Worm (Caenorhabditis elegans): ENCODE results near the gene sec-20.

The sec-20 gene

ce11 chrIII:164775-165174, 27.1 kb upstream of the sec-20 start, which contains the start of gene F40G9.8:
F40G9.8 (minus strand) TSS chrIII:164875.
- no peak for TF ChIP-seq F16B12.6 (tag; optimal IDR thresholded peaks at IDR 0.05)
- TF ChIP-seq snu-23 (GFP tag; optimal IDR thresholded peaks at IDR 0.05), result no peak
- no peak for TF ChIP-seq unc-86 (tag; optimal IDR thresholded peaks at IDR 0.05)
- no peak for TF ChIP-seq ztf-4 (tag; optimal IDR thresholded peaks at IDR 0.05)
- no peak for TF ChIP-seq snpc-4 (tag; optimal IDR thresholded peaks at IDR 0.05)
- TF ChIP-seq dpl-1 (GFP tag; optimal IDR thresholded peaks at IDR 0.05), result no peak
- no peak for TF ChIP-seq ztf-11 (tag; optimal IDR thresholded peaks at IDR 0.05)
- no peak for TF ChIP-seq nhr-76 (tag; optimal IDR thresholded peaks at IDR 0.05)
- TF ChIP-seq C34B4.2 (tag; optimal IDR thresholded peaks at IDR 0.05), result no peak
- no peak for TF ChIP-seq unc-98 (GFP tag; IDR thresholded peaks at IDR 0.05)
- no peak for TF ChIP-seq hpl-2 (GFP tag; optimal IDR thresholded peaks at IDR 0.05)
- no peak for TF ChIP-seq zip-4 (GFP tag; optimal IDR thresholded peaks at IDR 0.05)
- no peak for TF ChIP-seq nhr-237 (tag; optimal IDR thresholded peaks at IDR 0.05)
- TF ChIP-seq elt-3 (tag; optimal IDR thresholded peaks at IDR 0.05), result no peak
- TF ChIP-seq C16A3.4 (tag; optimal IDR thresholded peaks at IDR 0.05), result no peak
- TF ChIP-seq ceh-63 (GFP tag; optimal IDR thresholded peaks at IDR 0.05), result no peak
- no peak for TF ChIP-seq ceh-90 (tag; optimal IDR thresholded peaks at IDR 0.05)
- no peak for TF ChIP-seq swsn-7 (tag; optimal IDR thresholded peaks at IDR 0.05)
- no peak for TF ChIP-seq mab-9 (GFP tag; IDR thresholded peaks at IDR 0.05)

- TF ChIP-seq ama-1 (optimal IDR thresholded peaks at IDR 0.05) (no peak), dpl-1 (GFP tag; optimal IDR thresholded peaks at IDR 0.05) (no peak), ets-5 (GFP tag; IDR thresholded peaks at IDR 0.05) (no peak)
Measured at ce11 chrIII:165390-165789, 26.5 kb upstream of the sec-20 start, which contains the start of gene F40G9.7. F40G9.7 (plus strand) TSS chrIII:165690.

ce11 chrIII:169478-169877, 22.4 kb upstream of the sec-20 start, which contains the start of gene F40G9.18:
F40G9.18 (minus strand) TSS chrIII:169578.
- no peak for TF ChIP-seq lir-3 (tag; optimal IDR thresholded peaks at IDR 0.05; ENCODE audit: poor library complexity)
- no peak for TF ChIP-seq ceh-8 (GFP tag; optimal IDR thresholded peaks at IDR 0.05)
- TF ChIP-seq nhr-77 (tag; optimal IDR thresholded peaks at IDR 0.05), result no peak
- TF ChIP-seq aha-1 (tag; optimal IDR thresholded peaks at IDR 0.05), result no peak
- TF ChIP-seq jun-1 (tag; optimal IDR thresholded peaks at IDR 0.05), result no peak
- no peak for TF ChIP-seq tbx-2 (tag; optimal IDR thresholded peaks at IDR 0.05)
- no peak for TF ChIP-seq egl-13 (tag; optimal IDR thresholded peaks at IDR 0.05)
- no peak for TF ChIP-seq skn-1 (tag; optimal IDR thresholded peaks at IDR 0.05)
- no peak for TF ChIP-seq sox-4 (tag; optimal IDR thresholded peaks at IDR 0.05)
- TF ChIP-seq nhr-237 (tag; optimal IDR thresholded peaks at IDR 0.05), result no peak
- TF ChIP-seq zag-1 (tag; optimal IDR thresholded peaks at IDR 0.05), result no peak
- no peak for TF ChIP-seq unc-98 (GFP tag; IDR thresholded peaks at IDR 0.05)
- TF ChIP-seq mdl-1 (tag; optimal IDR thresholded peaks at IDR 0.05), result no peak

ce11 chrIII:171617-172016, 20.3 kb upstream of the sec-20 start, which contains the start of the genes F40G9.9 and F40G9.12:
F40G9.9 (minus strand) TSS chrIII:171717.
F40G9.12 (plus strand) TSS chrIII:171847.
- TF ChIP-seq zip-4 (GFP tag; optimal IDR thresholded peaks at IDR 0.05) (no peak), ztf-11 (tag; optimal IDR thresholded peaks at IDR 0.05) (no peak), jun-1 (tag; optimal IDR thresholded peaks at IDR 0.05) (no peak), ceh-63 (GFP tag; optimal IDR thresholded peaks at IDR 0.05) (no peak), hlh-17 (GFP tag; optimal IDR thresholded peaks at IDR 0.05; ENCODE audit: borderline replicate concordance) (no peak)

- TF ChIP-seq unc-130 (tag; optimal IDR thresholded peaks at IDR 0.05) (no peak), nhr-90 (tag; optimal IDR thresholded peaks at IDR 0.05; ENCODE audit: poor library complexity) (no peak), ceh-90 (tag; optimal IDR thresholded peaks at IDR 0.05) (no peak), dpl-1 (GFP tag; optimal IDR thresholded peaks at IDR 0.05) (no peak), zip-4 (GFP tag; optimal IDR thresholded peaks at IDR 0.05) (no peak), nhr-84 (tag; optimal IDR thresholded peaks at IDR 0.05) (no peak), lin-15B (tag; optimal IDR thresholded peaks at IDR 0.05) (no peak), efl-3 (GFP tag; optimal IDR thresholded peaks at IDR 0.05) (no peak), nhr-77 (tag; optimal IDR thresholded peaks at IDR 0.05) (no peak), mdl-1 (tag; optimal IDR thresholded peaks at IDR 0.05) (no peak), unc-62 (GFP tag; optimal IDR thresholded peaks at IDR 0.05) (no peak), nhr-71 (tag; optimal IDR thresholded peaks at IDR 0.05) (no peak), ztf-4 (tag; optimal IDR thresholded peaks at IDR 0.05) (no peak), elt-3 (tag; optimal IDR thresholded peaks at IDR 0.05) (no peak), ceh-82 (tag; optimal IDR thresholded peaks at IDR 0.05) (no peak), sup-37 (GFP tag; optimal IDR thresholded peaks at IDR 0.05) (no peak), grh-1 (GFP tag; IDR thresholded peaks at IDR 0.05) (no peak), xbp-1 (tag; optimal IDR thresholded peaks at IDR 0.05) (no peak), sptf-1 (tag; optimal IDR thresholded peaks at IDR 0.05) (no peak), dsc-1 (tag; optimal IDR thresholded peaks at IDR 0.05) (no peak)
Measured at ce11 chrIII:173501-173900, 18.4 kb upstream of the sec-20 start, which contains the start of gene F40G9.19. F40G9.19 (plus strand) TSS chrIII:173801.
